Fruit fly (Drosophila melanogaster) whole organism: ENCODE results near the gene smp-30.

Experiments used
- CG8478 ChIP-seq: fragments of >200 bp; optimal IDR thresholded peaks from 2 replicates; lab custom pipeline; 2018; ENCODE audit warnings: inconsistent platforms
- Dll ChIP-seq: fragments of >200 bp; optimal IDR thresholded peaks from 2 replicates; lab custom pipeline; 2017
- psq ChIP-seq: fragments of >200 bp; optimal IDR thresholded peaks from 2 replicates; lab custom pipeline; 2017
- usp ChIP-seq: fragments of >200 bp; optimal IDR thresholded peaks from 2 replicates; lab custom pipeline; 2017; ENCODE audit warnings: missing biosample characterization, missing genetic modification characterization, mixed read lengths

DNA sequence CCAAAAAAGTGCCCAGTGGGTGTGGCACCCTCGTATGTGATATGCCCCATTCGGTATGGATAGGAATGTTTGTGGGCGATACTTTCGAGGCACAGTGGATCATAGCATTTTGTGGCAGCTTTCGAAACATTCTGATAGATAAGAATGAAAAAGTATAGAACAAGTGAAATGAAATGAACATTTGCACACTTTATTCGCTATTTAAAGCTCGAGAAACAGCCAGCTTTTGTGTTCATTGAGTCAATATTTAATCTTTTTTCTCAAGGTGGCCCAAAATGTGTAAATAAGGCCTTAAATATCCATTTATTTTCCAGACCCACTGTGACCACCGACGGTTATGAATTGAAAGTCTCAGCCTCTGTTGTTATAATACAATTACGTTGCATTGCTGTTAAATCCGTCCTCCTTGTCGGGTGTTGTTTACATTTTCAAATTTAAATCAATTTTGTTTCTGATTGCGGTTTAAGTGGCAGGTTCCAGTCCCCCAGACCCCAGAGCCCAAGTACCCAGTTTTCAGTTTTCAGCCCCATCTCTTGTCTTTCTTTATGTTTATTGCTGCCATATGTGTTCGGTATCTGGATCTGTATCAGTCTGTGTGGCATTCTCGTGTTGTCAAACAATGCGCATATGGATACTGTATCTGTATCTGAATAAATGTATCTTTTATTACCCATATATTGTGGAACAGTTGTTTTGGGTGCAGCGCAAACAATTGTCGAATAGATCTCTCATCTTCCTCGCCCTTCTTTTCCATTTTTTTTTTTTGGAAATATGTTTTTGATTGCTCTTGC lies 6.5 kb downstream of the smp-30 start:
- no peak for TF ChIP-seq CG8478 (lab: Kevin White, UChicago)
- no peak for TF ChIP-seq Dll
- TF ChIP-seq usp (GFP tag; lab: Kevin White, UChicago): no peak
- no peak for TF ChIP-seq psq (lab: Kevin White, UChicago)
